Fruit fly (Drosophila melanogaster) whole organism, prepupa: Measurements from ENCODE around the gene Setx.

ENCODE experiments used
- Blimp-1 ChIP-seq: fragments of 200-800 bp; sonication (Bioruptor generic); optimal IDR thresholded peaks from 3 replicates; lab custom pipeline; 2017; ENCODE audit warnings: missing biosample characterization, missing genetic modification characterization, mild to moderate bottlenecking, moderate library complexity, missing genetic modification reagents
- CG10631 ChIP-seq: fragments of 200-800 bp; sonication (Bioruptor generic); optimal IDR thresholded peaks from 2 replicates; lab custom pipeline; 2016; ENCODE audit warnings: missing biosample characterization, missing genetic modification characterization
- CG11762 ChIP-seq: fragments of 200-800 bp; sonication (Bioruptor generic); optimal IDR thresholded peaks from 3 replicates; lab custom pipeline; 2016; ENCODE audit warnings: missing biosample characterization, missing genetic modification characterization; ENCODE audit not compliant: insufficient read depth
- CG11902 ChIP-seq: fragments of 200-800 bp; sonication (Bioruptor generic); optimal IDR thresholded peaks from 3 replicates; lab custom pipeline; 2016; ENCODE audit warnings: missing biosample characterization, missing genetic modification characterization
- CG15336 ChIP-seq: fragments of 200-800 bp; sonication (Bioruptor generic); IDR thresholded peaks from 2 replicates; pipeline ENCODE4 v1.3.6; 2022; ENCODE audit warnings: missing biosample characterization, missing genetic modification characterization
- CG3032 ChIP-seq: fragments of 200-800 bp; optimal IDR thresholded peaks from 2 replicates; lab custom pipeline; 2019; ENCODE audit warnings: missing biosample characterization, mild to moderate bottlenecking, missing genetic modification characterization, moderate library complexity
- CG31627 ChIP-seq: fragments of 200-800 bp; sonication (Bioruptor generic); optimal IDR thresholded peaks from 3 replicates; lab custom pipeline; 2016; ENCODE audit warnings: missing biosample characterization, missing genetic modification characterization
- CG32006 ChIP-seq: fragments of 200-800 bp; sonication (Bioruptor generic); optimal IDR thresholded peaks from 3 replicates; lab custom pipeline; 2017; ENCODE audit warnings: missing biosample characterization, mild to moderate bottlenecking, missing genetic modification characterization
- CG3919 ChIP-seq: fragments of 200-800 bp; sonication (Bioruptor generic); optimal IDR thresholded peaks from 3 replicates; lab custom pipeline; 2016; ENCODE audit warnings: missing biosample characterization, missing genetic modification characterization
- CG6163 ChIP-seq: fragments of 200-800 bp; sonication (Bioruptor generic); IDR thresholded peaks from 3 replicates; pipeline ENCODE4 v1.3.6; 2022; ENCODE audit warnings: missing biosample characterization, missing genetic modification characterization
- CG6792 ChIP-seq: fragments of 200-800 bp; sonication (Bioruptor generic); optimal IDR thresholded peaks from 3 replicates; lab custom pipeline; 2016; ENCODE audit warnings: missing biosample characterization, missing genetic modification characterization
- CG6808 ChIP-seq: fragments of 200-800 bp; sonication (Bioruptor generic); optimal IDR thresholded peaks from 3 replicates; lab custom pipeline; 2017; ENCODE audit warnings: missing biosample characterization, missing genetic modification characterization, mild to moderate bottlenecking, moderate library complexity, missing genetic modification reagents
- CG6854 ChIP-seq: fragments of 200-800 bp; sonication (Bioruptor generic); optimal IDR thresholded peaks from 2 replicates; lab custom pipeline; 2017; ENCODE audit warnings: missing biosample characterization, mild to moderate bottlenecking, missing genetic modification characterization
- CG7368 ChIP-seq: fragments of 200-800 bp; sonication (Bioruptor generic); optimal IDR thresholded peaks from 3 replicates; lab custom pipeline; 2016; ENCODE audit warnings: missing biosample characterization, missing genetic modification characterization
- CG8119 ChIP-seq: fragments of 200-800 bp; sonication (Bioruptor generic); IDR thresholded peaks from 3 replicates; pipeline ENCODE4 v1.3.6; 2022; ENCODE audit warnings: missing biosample characterization, missing genetic modification characterization
- CG8319 ChIP-seq: fragments of 200-800 bp; sonication (Bioruptor generic); optimal IDR thresholded peaks from 3 replicates; lab custom pipeline; 2016; ENCODE audit warnings: missing biosample characterization, missing genetic modification characterization
- CG8632 ChIP-seq: fragments of 200-800 bp; sonication (Bioruptor generic); optimal IDR thresholded peaks from 3 replicates; lab custom pipeline; 2016; ENCODE audit warnings: missing biosample characterization, missing genetic modification characterization
- CG9139 ChIP-seq: fragments of 200-800 bp; sonication (Bioruptor generic); optimal IDR thresholded peaks from 3 replicates; lab custom pipeline; 2017; ENCODE audit warnings: missing biosample characterization, mild to moderate bottlenecking, missing genetic modification characterization
- Eip75B ChIP-seq: fragments of 200-800 bp; sonication (Bioruptor generic); optimal IDR thresholded peaks from 3 replicates; lab custom pipeline; 2016; ENCODE audit warnings: missing biosample characterization, missing genetic modification characterization
- Eip78C ChIP-seq: fragments of 200-800 bp; sonication (Bioruptor generic); peaks from one replicate; lab custom pipeline; 2016; ENCODE audit warnings: missing biosample characterization, missing genetic modification characterization
- Eip93F ChIP-seq: fragments of 200-800 bp; sonication (Bioruptor generic); optimal IDR thresholded peaks from 2 replicates; lab custom pipeline; 2016; ENCODE audit warnings: missing biosample characterization, mild to moderate bottlenecking, missing genetic modification characterization
- Ets21C ChIP-seq: fragments of 200-800 bp; sonication (Bioruptor generic); optimal IDR thresholded peaks from 3 replicates; lab custom pipeline; 2016; ENCODE audit warnings: missing biosample characterization, missing genetic modification characterization
- Gug ChIP-seq: fragments of 200-800 bp; sonication (Bioruptor generic); IDR thresholded peaks from 2 replicates; pipeline ENCODE4 v1.3.6; 2022; ENCODE audit warnings: missing biosample characterization, missing genetic modification characterization
- Hr38 ChIP-seq: sonication (Bioruptor generic); optimal IDR thresholded peaks from 2 replicates; lab custom pipeline; 2016; ENCODE audit warnings: missing biosample characterization, missing genetic modification characterization
- Hr4 ChIP-seq: fragments of 200-800 bp; sonication (Bioruptor generic); optimal IDR thresholded peaks from 3 replicates; lab custom pipeline; 2016; ENCODE audit warnings: missing biosample characterization, missing genetic modification characterization
- Lpt ChIP-seq: fragments of 200-800 bp; sonication (Bioruptor generic); optimal IDR thresholded peaks from 3 replicates; lab custom pipeline; 2016; ENCODE audit warnings: missing biosample characterization, missing genetic modification characterization
- Met ChIP-seq: fragments of 200-800 bp; sonication (Bioruptor generic); optimal IDR thresholded peaks from 3 replicates; lab custom pipeline; 2016; ENCODE audit warnings: missing biosample characterization, missing genetic modification characterization
- Smox ChIP-seq: fragments of 200-800 bp; sonication (Bioruptor generic); optimal IDR thresholded peaks from 3 replicates; lab custom pipeline; 2016; ENCODE audit warnings: missing biosample characterization, missing genetic modification characterization
- Sox102F ChIP-seq: fragments of 200-800 bp; sonication (Bioruptor generic); optimal IDR thresholded peaks from 2 replicates; lab custom pipeline; 2016; ENCODE audit warnings: missing biosample characterization, mild to moderate bottlenecking, missing genetic modification characterization
- Sox14 ChIP-seq: fragments of 200-800 bp; sonication (Bioruptor generic); optimal IDR thresholded peaks from 3 replicates; lab custom pipeline; 2016; ENCODE audit warnings: missing biosample characterization, missing genetic modification characterization
- Sox15 ChIP-seq: fragments of 200-800 bp; sonication (Bioruptor generic); optimal IDR thresholded peaks from 3 replicates; lab custom pipeline; 2016; ENCODE audit warnings: missing biosample characterization, missing genetic modification characterization
- achi ChIP-seq: fragments of 200-800 bp; sonication (Bioruptor generic); optimal IDR thresholded peaks from 3 replicates; lab custom pipeline; 2016; ENCODE audit warnings: missing biosample characterization, missing genetic modification characterization
- acj6 ChIP-seq: fragments of 200-800 bp; sonication (Bioruptor generic); optimal IDR thresholded peaks from 3 replicates; lab custom pipeline; 2016; ENCODE audit warnings: missing biosample characterization, missing genetic modification characterization
- dac ChIP-seq: fragments of 200-800 bp; sonication (Bioruptor generic); optimal IDR thresholded peaks from 2 replicates; lab custom pipeline; 2017; ENCODE audit warnings: missing biosample characterization, mild to moderate bottlenecking, missing genetic modification characterization
- eg ChIP-seq: fragments of 200-800 bp; sonication (Bioruptor generic); IDR thresholded peaks from 3 replicates; pipeline ENCODE4 v1.3.6; 2022; ENCODE audit warnings: missing biosample characterization, missing genetic modification characterization
- esn ChIP-seq: fragments of 200-800 bp; sonication (Bioruptor generic); optimal IDR thresholded peaks from 2 replicates; lab custom pipeline; 2016; ENCODE audit warnings: missing biosample characterization, mild to moderate bottlenecking, missing genetic modification characterization, moderate library complexity
- fd59A ChIP-seq: fragments of 200-800 bp; sonication (Bioruptor generic); optimal IDR thresholded peaks from 2 replicates; lab custom pipeline; 2017; ENCODE audit warnings: missing biosample characterization, mild to moderate bottlenecking, missing genetic modification characterization, missing genetic modification reagents
- fkh ChIP-seq: fragments of 200-800 bp; sonication (Bioruptor generic); optimal IDR thresholded peaks from 3 replicates; lab custom pipeline; 2017; ENCODE audit warnings: missing biosample characterization, mild to moderate bottlenecking, missing genetic modification characterization, moderate library complexity
- lz ChIP-seq: fragments of 200-800 bp; sonication (Bioruptor generic); optimal IDR thresholded peaks from 3 replicates; lab custom pipeline; 2016; ENCODE audit warnings: missing biosample characterization, missing genetic modification characterization
- net ChIP-seq: fragments of 200-800 bp; sonication (Bioruptor generic); optimal IDR thresholded peaks from 3 replicates; lab custom pipeline; 2016; ENCODE audit warnings: missing biosample characterization, missing genetic modification characterization
- salr ChIP-seq, 2 experiments: fragments of 200-800 bp; sonication (Bioruptor generic); optimal IDR thresholded peaks; 3 replicates each; lab custom pipeline; 2016 to 2018; ENCODE audit warnings: missing biosample characterization in 2 of 2, missing genetic modification characterization in 2 of 2, mild to moderate bottlenecking in 1 of 2
- spab ChIP-seq: fragments of 200-800 bp; sonication (Bioruptor generic); optimal IDR thresholded peaks from 2 replicates; lab custom pipeline; 2017; ENCODE audit warnings: missing biosample characterization, mild to moderate bottlenecking, missing genetic modification characterization, missing genetic modification reagents
- ss ChIP-seq, 2 experiments: fragments of 200-800 bp; sonication (Bioruptor generic); optimal IDR thresholded peaks; 2 replicates in 1 of 2; 3 replicates in 1 of 2; lab custom pipeline; 2017 to 2018; ENCODE audit warnings: mild to moderate bottlenecking in 2 of 2, missing biosample characterization in 2 of 2, missing genetic modification characterization in 2 of 2, moderate library complexity in 1 of 2
- svp ChIP-seq: fragments of 200-800 bp; sonication (Bioruptor generic); peaks from one replicate; lab custom pipeline; 2016; ENCODE audit warnings: missing biosample characterization, missing genetic modification characterization
- topi ChIP-seq: fragments of 200-800 bp; sonication (Bioruptor generic); optimal IDR thresholded peaks from 3 replicates; lab custom pipeline; 2016; ENCODE audit warnings: missing biosample characterization, missing genetic modification characterization
- vri ChIP-seq: fragments of 200-800 bp; sonication (Bioruptor generic); optimal IDR thresholded peaks from 3 replicates; lab custom pipeline; 2016; ENCODE audit warnings: missing biosample characterization, mild to moderate bottlenecking, missing genetic modification characterization

The Setx gene

dm6 chr3L:8156199-8156598 is 18.9 kb upstream of the Setx start (continued):
- no peak for TF ChIP-seq CG8319
- TF ChIP-seq Eip75B, result no peak
- TF ChIP-seq CG10631 (GFP tag; lab: Kevin White, UChicago), result no peak
- no peak for TF ChIP-seq Sox14 (GFP tag; lab: Kevin White, UChicago)
- TF ChIP-seq CG9139 (GFP tag; lab: Kevin White, UChicago), result no peak
- no peak for TF ChIP-seq Eip93F (GFP tag; lab: Kevin White, UChicago)
- no peak for TF ChIP-seq Ets21C (GFP tag; lab: Kevin White, UChicago)
- no peak for TF ChIP-seq CG6792
- TF ChIP-seq eg (GFP tag; lab: Robert Waterston, UW), result peak; percentile 44; the same call in 1 of the 3 replicates
- TF ChIP-seq vri, result no peak
- TF ChIP-seq acj6 (GFP tag; lab: Kevin White, UChicago), result peak; percentile 28
- no peak for TF ChIP-seq CG6854 (GFP tag; lab: Kevin White, UChicago)
- TF ChIP-seq CG3032 (tag; lab: Kevin White, UChicago), result peak; percentile 34

dm6 chr3L:8155324-8155723 is 18.0 kb upstream of the Setx start:
- TF ChIP-seq CG6854 (GFP tag; lab: Kevin White, UChicago) (no peak), CG6163 (no peak), lz (GFP tag; lab: Kevin White, UChicago) (no peak), achi (GFP tag; lab: Kevin White, UChicago) (no peak), CG3919 (no peak), CG6808 (no peak), Hr38 (GFP tag; lab: Kevin White, UChicago) (no peak), spab (GFP tag; lab: Kevin White, UChicago) (no peak), CG7368 (GFP tag; lab: Kevin White, UChicago) (no peak), ss (GFP tag; optimal IDR thresholded peaks at IDR 0.05; lab: Kevin White, UChicago) (no peak), fd59A (no peak), topi (GFP tag; lab: Kevin White, UChicago) (no peak), CG8632 (no peak), Met (GFP tag; lab: Kevin White, UChicago) (no peak), CG32006 (GFP tag; lab: Kevin White, UChicago) (no peak), Sox102F (GFP tag; lab: Kevin White, UChicago) (no peak)

DNA sequence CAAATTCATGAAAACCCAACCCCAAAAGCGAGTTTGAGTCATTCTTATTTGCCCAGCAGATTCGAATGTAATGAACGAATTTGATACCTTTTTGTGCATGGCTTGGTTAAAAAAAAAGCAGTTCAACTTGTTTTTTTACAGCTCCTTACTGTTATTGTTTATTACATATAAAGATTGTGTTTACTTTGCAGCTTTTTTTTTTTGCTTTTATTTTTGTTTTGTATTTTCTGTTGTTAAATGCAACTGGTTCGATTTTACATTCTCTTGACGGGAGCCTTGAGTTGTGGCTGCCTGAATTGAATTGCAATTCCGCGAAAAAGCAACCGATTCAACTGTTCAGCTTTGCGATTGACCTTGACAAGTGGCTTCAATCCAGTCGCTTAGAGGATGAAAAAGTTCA is 17.2 kb upstream of the Setx start:
- TF ChIP-seq CG6792, result no peak
- TF ChIP-seq Lpt, result no peak
- no peak for TF ChIP-seq svp (GFP tag; lab: Kevin White, UChicago)
- no peak for TF ChIP-seq CG10631 (GFP tag; lab: Kevin White, UChicago)
- TF ChIP-seq Eip93F (GFP tag; lab: Kevin White, UChicago), result no peak
- TF ChIP-seq Eip78C (GFP tag; lab: Kevin White, UChicago), result peak; percentile 18
- no peak for TF ChIP-seq fd59A
- peak in 1 of 2 experiments; percentile 36 for TF ChIP-seq ss (GFP tag; optimal IDR thresholded peaks at IDR 0.05; lab: Kevin White, UChicago)
- TF ChIP-seq CG15336, result peak; percentile 37; the same call in 1 of the 2 replicates
- no peak for TF ChIP-seq esn
- no peak for TF ChIP-seq net
- no peak for TF ChIP-seq CG7368 (GFP tag; lab: Kevin White, UChicago)
- TF ChIP-seq Smox (GFP tag; lab: Kevin White, UChicago), result no peak
- no peak for TF ChIP-seq CG8119 (GFP tag; lab: Robert Waterston, UW)
- TF ChIP-seq Met (GFP tag; lab: Kevin White, UChicago), result no peak
- no peak for TF ChIP-seq CG11902 (GFP tag; lab: Kevin White, UChicago)
- TF ChIP-seq Gug (GFP tag; lab: Robert Waterston, UW), result no peak
- TF ChIP-seq salr (GFP tag; optimal IDR thresholded peaks at IDR 0.05; lab: Kevin White, UChicago), result no peak
- TF ChIP-seq eg (GFP tag; lab: Robert Waterston, UW), result no peak
- TF ChIP-seq fkh (GFP tag; lab: Kevin White, UChicago), result no peak
- no peak for TF ChIP-seq CG8319
- TF ChIP-seq Blimp-1 (GFP tag; lab: Kevin White, UChicago), result no peak
- no peak for TF ChIP-seq CG32006 (GFP tag; lab: Kevin White, UChicago)
- no peak for TF ChIP-seq Eip75B
- no peak for TF ChIP-seq CG3032 (tag; lab: Kevin White, UChicago)
- TF ChIP-seq CG9139 (GFP tag; lab: Kevin White, UChicago), result peak; percentile 36
- TF ChIP-seq CG31627, result no peak
- TF ChIP-seq dac (GFP tag; lab: Kevin White, UChicago), result no peak
- TF ChIP-seq Sox14 (GFP tag; lab: Kevin White, UChicago), result no peak
- TF ChIP-seq Sox15, result no peak
- TF ChIP-seq CG6854 (GFP tag; lab: Kevin White, UChicago), result no peak
- no peak for TF ChIP-seq Hr4 (GFP tag; lab: Kevin White, UChicago)
- TF ChIP-seq CG8632, result peak; percentile 10
- TF ChIP-seq CG11762, result no peak
- TF ChIP-seq Ets21C (GFP tag; lab: Kevin White, UChicago), result no peak
- TF ChIP-seq spab (GFP tag; lab: Kevin White, UChicago), result peak; percentile 18
